Fruit fly (Drosophila melanogaster) whole organism: Measurements from ENCODE around the gene RpS29.

ENCODE experiments used
- CG8478 ChIP-seq: fragments of >200 bp; optimal IDR thresholded peaks from 2 replicates; lab custom pipeline; 2018; ENCODE audit warnings: inconsistent platforms
- Dll ChIP-seq: fragments of >200 bp; optimal IDR thresholded peaks from 2 replicates; lab custom pipeline; 2017
- EcR ChIP-seq, 2 experiments: fragments of >200 bp; optimal IDR thresholded peaks; 2 replicates each; lab custom pipeline; 2017; ENCODE audit warnings: missing biosample characterization in 2 of 2, missing genetic modification characterization in 2 of 2, missing genetic modification reagents in 2 of 2
- pan ChIP-seq: fragments of >200 bp; optimal IDR thresholded peaks from 2 replicates; lab custom pipeline; 2017
- psq ChIP-seq: fragments of >200 bp; optimal IDR thresholded peaks from 2 replicates; lab custom pipeline; 2017
- usp ChIP-seq: fragments of >200 bp; optimal IDR thresholded peaks from 2 replicates; lab custom pipeline; 2017; ENCODE audit warnings: missing biosample characterization, missing genetic modification characterization, mixed read lengths

DNA sequence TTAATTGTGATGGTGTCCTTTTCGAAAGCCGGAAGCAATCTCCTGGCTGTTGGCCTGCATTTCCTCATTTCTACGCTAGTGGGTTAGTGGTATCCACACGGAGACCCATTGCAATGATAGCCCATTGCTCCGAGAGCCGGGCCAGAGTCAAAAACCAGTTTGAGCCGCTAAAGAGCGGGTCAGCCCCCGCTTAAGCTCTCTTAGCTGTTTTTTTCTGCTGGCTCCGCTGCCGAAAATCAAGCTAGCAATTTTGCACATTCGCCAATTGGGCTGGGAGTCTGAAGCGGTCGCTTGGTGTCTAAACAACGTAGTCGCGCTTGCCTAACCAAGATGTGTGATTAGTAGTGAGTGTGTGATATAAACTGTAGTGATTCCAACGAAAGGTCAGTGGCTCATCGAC lies 1.9 kb downstream of the RpS29 start, which contains the start of gene CG12947:
- no peak for TF ChIP-seq pan (lab: Kevin White, UChicago)
- no peak for TF ChIP-seq EcR (GFP tag; optimal IDR thresholded peaks at IDR 0.05; lab: Kevin White, UChicago)
- no peak for TF ChIP-seq Dll
- no peak for TF ChIP-seq psq (lab: Kevin White, UChicago)
- no peak for TF ChIP-seq usp (GFP tag; lab: Kevin White, UChicago)
- TF ChIP-seq CG8478 (lab: Kevin White, UChicago) = no peak
